Worm (Caenorhabditis elegans) whole organism, L3 larva: ENCODE results near the gene tbx-43.

Experiments used
- R02D3.7 ChIP-seq: fragments of 150-350 bp; optimal IDR thresholded peaks from 2 replicates; lab custom pipeline; 2014; ENCODE audit warnings: missing biosample characterization, missing genetic modification characterization
- ZK546.5 ChIP-seq: sonication (generic microtip); optimal IDR thresholded peaks from 2 replicates; lab custom pipeline; 2017; ENCODE audit warnings: missing biosample characterization, missing genetic modification characterization
- ceh-16 ChIP-seq: sonication (generic microtip); optimal IDR thresholded peaks from 2 replicates; lab custom pipeline; 2017; ENCODE audit warnings: missing biosample characterization, missing genetic modification characterization
- ceh-28 ChIP-seq: fragments of 150-350 bp; optimal IDR thresholded peaks from 2 replicates; lab custom pipeline; 2014; ENCODE audit warnings: missing biosample characterization, missing genetic modification reagents, missing genetic modification characterization
- ceh-82 ChIP-seq: fragments of 150-350 bp; optimal IDR thresholded peaks from 2 replicates; lab custom pipeline; 2014; ENCODE audit warnings: missing biosample characterization, missing genetic modification characterization
- ceh-9 ChIP-seq: sonication (generic microtip); optimal IDR thresholded peaks from 2 replicates; lab custom pipeline; 2018; ENCODE audit warnings: missing biosample characterization, missing genetic modification characterization
- daf-12 ChIP-seq: fragments of 150-350 bp; optimal IDR thresholded peaks from 2 replicates; lab custom pipeline; 2014; ENCODE audit warnings: missing biosample characterization, missing genetic modification reagents, missing genetic modification characterization
- elt-1 ChIP-seq: fragments of 150-350 bp; optimal IDR thresholded peaks from 2 replicates; lab custom pipeline; 2014; ENCODE audit warnings: missing biosample characterization, missing genetic modification characterization
- elt-2 ChIP-seq: sonication (generic microtip); optimal IDR thresholded peaks from 2 replicates; lab custom pipeline; 2016; ENCODE audit warnings: missing genetic modification reagents, mild to moderate bottlenecking, missing genetic modification characterization, missing compliant biosample characterization
- elt-3 ChIP-seq, 3 experiments: fragments of 150-350 bp in 1 of 3; sonication (generic microtip) in 2 of 3; optimal IDR thresholded peaks; 2 replicates in 2 of 3; 4 replicates in 1 of 3; lab custom pipeline; 2014 to 2017; ENCODE audit warnings: missing biosample characterization in 3 of 3, missing genetic modification characterization in 3 of 3
- fkh-10 ChIP-seq: sonication (generic microtip); optimal IDR thresholded peaks from 2 replicates; lab custom pipeline; 2017; ENCODE audit warnings: missing biosample characterization, missing genetic modification reagents, missing genetic modification characterization
- hmg-11 ChIP-seq: sonication (generic microtip); optimal IDR thresholded peaks from 2 replicates; lab custom pipeline; 2016; ENCODE audit warnings: missing genetic modification characterization, missing compliant biosample characterization
- lin-15B ChIP-seq: fragments of 150-350 bp; optimal IDR thresholded peaks from 2 replicates; lab custom pipeline; 2014; ENCODE audit warnings: missing biosample characterization, missing genetic modification characterization
- lin-39 ChIP-seq: fragments of 150-350 bp; optimal IDR thresholded peaks from 2 replicates; lab custom pipeline; 2018; ENCODE audit warnings: missing biosample characterization, missing genetic modification reagents, missing genetic modification characterization
- lsy-12 ChIP-seq: sonication (generic microtip); optimal IDR thresholded peaks from 2 replicates; lab custom pipeline; 2016; ENCODE audit warnings: mild to moderate bottlenecking, missing genetic modification characterization, missing compliant biosample characterization
- mdl-1 ChIP-seq: fragments of 150-350 bp; optimal IDR thresholded peaks from 2 replicates; lab custom pipeline; 2014; ENCODE audit warnings: missing biosample characterization, missing genetic modification characterization
- nfya-1 ChIP-seq: sonication (generic microtip); optimal IDR thresholded peaks from 2 replicates; lab custom pipeline; 2017; ENCODE audit warnings: missing genetic modification characterization, mild to moderate bottlenecking, missing compliant biosample characterization, antibody characterized with exemption, moderate library complexity; ENCODE audit not compliant: insufficient read depth
- nhr-12 ChIP-seq: fragments of 150-350 bp; optimal IDR thresholded peaks from 2 replicates; lab custom pipeline; 2014; ENCODE audit warnings: missing biosample characterization, missing genetic modification characterization
- nhr-23 ChIP-seq: fragments of 150-350 bp; optimal IDR thresholded peaks from 2 replicates; lab custom pipeline; 2014; ENCODE audit warnings: missing biosample characterization, missing genetic modification reagents, missing genetic modification characterization
- nhr-237 ChIP-seq: fragments of 150-350 bp; optimal IDR thresholded peaks from 2 replicates; lab custom pipeline; 2014; ENCODE audit warnings: missing biosample characterization, missing genetic modification characterization
- nhr-25 ChIP-seq: sonication (generic microtip); optimal IDR thresholded peaks from 2 replicates; lab custom pipeline; 2017; ENCODE audit warnings: missing biosample characterization, missing genetic modification characterization
- nhr-28 ChIP-seq: fragments of 150-350 bp; optimal IDR thresholded peaks from 2 replicates; lab custom pipeline; 2014; ENCODE audit warnings: missing biosample characterization, missing genetic modification characterization
- nhr-67 ChIP-seq: fragments of 150-350 bp; optimal IDR thresholded peaks from 2 replicates; lab custom pipeline; 2014; ENCODE audit warnings: missing biosample characterization, missing genetic modification characterization
- nhr-76 ChIP-seq: fragments of 150-350 bp; sonication (generic microtip); optimal IDR thresholded peaks from 5 replicates; lab custom pipeline; 2014; ENCODE audit warnings: missing biosample characterization, missing genetic modification characterization
- pha-4 ChIP-seq: fragments of 150-350 bp; optimal IDR thresholded peaks from 2 replicates; lab custom pipeline; 2014; ENCODE audit warnings: missing biosample characterization, missing genetic modification reagents, missing genetic modification characterization
- skn-1 ChIP-seq: fragments of 150-350 bp; optimal IDR thresholded peaks from 2 replicates; lab custom pipeline; 2014; ENCODE audit warnings: missing biosample characterization, missing genetic modification characterization
- snpc-4 ChIP-seq: fragments of 150-350 bp; optimal IDR thresholded peaks from 2 replicates; lab custom pipeline; 2014; ENCODE audit warnings: missing biosample characterization, missing genetic modification characterization
- unc-39 ChIP-seq: sonication (generic microtip); optimal IDR thresholded peaks from 4 replicates; lab custom pipeline; 2017; ENCODE audit warnings: missing biosample characterization, missing genetic modification characterization
- ztf-4 ChIP-seq: fragments of 150-350 bp; optimal IDR thresholded peaks from 2 replicates; lab custom pipeline; 2014; ENCODE audit warnings: missing biosample characterization, missing genetic modification characterization

Gene tbx-43

ce11 chrIII:1769993-1770392, at the start of gene tbx-43:
TSS of gene tbx-43 (minus strand) at chrIII:1770093.
- TF ChIP-seq nhr-25 (tag; lab: Kevin White, UChicago) (no peak), ceh-16 (tag; lab: Kevin White, UChicago) (no peak), ztf-4 (tag; lab: Kevin White, UChicago) (no peak), nhr-67 (tag; lab: Kevin White, UChicago) (no peak)
- TF ChIP-seq, all 47 proteins: peak for 0

ce11 chrIII:1819049-1819597, 49.2 kb upstream of the tbx-43 start:
- TF ChIP-seq elt-1 (tag; lab: Kevin White, UChicago): peak; percentile 22
- peak; percentile 19 for TF ChIP-seq lin-15B
- no peak for TF ChIP-seq nhr-76
- peak; percentile 41 for TF ChIP-seq snpc-4 (tag; lab: Kevin White, UChicago)
- no peak for TF ChIP-seq mdl-1 (tag; lab: Kevin White, UChicago)
- TF ChIP-seq nfya-1 (tag; lab: Kevin White, UChicago): peak; percentile 60
- peak; percentile 35 for TF ChIP-seq lin-39 (tag; lab: Kevin White, UChicago)
- TF ChIP-seq R02D3.7 (tag; lab: Kevin White, UChicago): no peak
- no peak for TF ChIP-seq unc-39
- no peak for TF ChIP-seq elt-3 (tag; optimal IDR thresholded peaks at IDR 0.05; lab: Kevin White, UChicago)
- TF ChIP-seq hmg-11 (tag; lab: Kevin White, UChicago): peak; percentile 65
- no peak for TF ChIP-seq lsy-12 (tag; lab: Kevin White, UChicago)
- TF ChIP-seq pha-4 (tag; lab: Kevin White, UChicago): peak; percentile 52

DNA sequence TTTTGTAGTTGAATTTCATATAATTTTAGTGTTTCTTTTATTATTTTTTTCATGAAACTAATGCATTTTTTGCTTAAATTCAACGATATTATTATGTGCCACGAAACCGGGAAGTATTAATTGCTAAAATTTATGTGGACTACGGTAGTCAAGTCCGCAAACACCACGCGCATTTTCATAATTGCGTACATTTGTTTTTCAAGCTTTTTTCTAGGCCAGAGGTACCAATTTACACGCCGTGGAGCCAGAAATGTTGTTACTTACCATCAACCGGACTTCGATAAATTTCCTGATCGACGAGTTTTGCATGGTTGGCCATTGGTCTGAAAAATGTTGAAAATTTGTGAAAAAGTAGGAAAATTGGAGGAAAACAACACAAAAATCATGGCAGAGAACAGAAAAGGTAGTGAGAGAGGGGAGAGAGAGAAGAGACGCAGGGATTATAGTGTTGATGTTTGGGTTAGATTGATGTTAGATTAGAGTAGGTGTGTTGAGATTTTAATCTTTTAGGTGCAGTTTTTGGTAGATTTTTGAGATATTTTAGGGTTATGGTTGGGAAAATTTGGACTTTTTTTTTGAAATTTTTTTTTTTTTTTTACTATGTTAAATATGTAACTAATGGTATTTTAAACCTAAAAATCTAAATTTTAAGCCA, 48.2 kb upstream of the tbx-43 start, which contains the start of gene clp-4:
Gene clp-4, minus strand, starts transcription at position 323 of the 655 bp plus-strand sequence.
- TF ChIP-seq nhr-25 (tag; lab: Kevin White, UChicago) (peak; percentile 8), nhr-23 (tag; lab: Kevin White, UChicago) (peak; percentile 33), elt-1 (tag; lab: Kevin White, UChicago) (peak; percentile 97), daf-12 (tag; lab: Kevin White, UChicago) (no peak)

ce11 chrIII:1814285-1814684, 44.4 kb upstream of the tbx-43 start:
- TF ChIP-seq ceh-82 (tag; lab: Kevin White, UChicago): no peak
- TF ChIP-seq nhr-237 (tag; lab: Kevin White, UChicago): no peak
- TF ChIP-seq elt-2 (tag; lab: Kevin White, UChicago): no peak
- no peak for TF ChIP-seq nhr-28 (tag; lab: Kevin White, UChicago)
- no peak for TF ChIP-seq ZK546.5 (tag; lab: Kevin White, UChicago)
- no peak for TF ChIP-seq nhr-12 (tag; lab: Kevin White, UChicago)
- TF ChIP-seq hmg-11 (tag; lab: Kevin White, UChicago): no peak
- no peak for TF ChIP-seq fkh-10 (GFP tag; lab: Kevin White, UChicago)
- TF ChIP-seq lin-15B: no peak
- no peak for TF ChIP-seq skn-1

- peak; percentile 100 for TF ChIP-seq ceh-28
Observed at ce11 chrIII:1807297-1807935, 37.5 kb upstream of the tbx-43 start.

DNA sequence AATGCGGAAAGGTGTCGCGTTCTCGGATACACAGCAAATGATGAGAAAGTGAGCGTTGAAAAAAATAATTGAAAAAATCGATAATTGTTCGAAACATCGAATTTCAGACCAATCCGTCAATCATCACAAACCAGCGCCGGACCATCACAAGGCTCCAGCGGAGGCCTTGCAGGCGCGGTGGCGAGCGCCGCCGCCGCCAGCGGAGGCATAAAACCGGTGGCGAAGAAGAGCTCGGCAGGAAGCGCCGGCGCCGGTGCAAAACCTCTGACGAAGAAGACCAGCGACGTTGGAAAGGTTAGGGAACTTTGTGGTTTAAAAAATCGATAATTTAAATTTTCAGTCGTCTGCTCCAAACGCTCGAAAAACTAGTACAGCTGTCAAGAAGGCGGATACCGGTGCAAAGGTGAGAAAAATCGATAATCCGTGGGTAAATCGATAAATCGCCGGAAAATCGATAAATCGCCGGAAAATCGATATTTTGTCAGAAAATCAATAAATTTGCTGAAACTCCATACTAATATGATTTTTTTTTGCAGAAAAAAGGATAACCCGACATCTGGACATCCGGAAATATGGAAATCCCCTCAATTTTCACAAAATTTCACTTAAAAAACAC, 36.4 kb upstream of the tbx-43 start:
- no peak for TF ChIP-seq ceh-9 (tag; lab: Kevin White, UChicago)
- peak; percentile 92 for TF ChIP-seq ceh-28
